Worm (Caenorhabditis elegans) whole organism, L4 larva: Measurements from ENCODE around the gene hlh-27.

Experiments
- F10B5.3 ChIP-seq: sonication (generic microtip); optimal IDR thresholded peaks from 2 replicates; lab custom pipeline; 2016; ENCODE audit warnings: mild to moderate bottlenecking, missing genetic modification characterization, missing compliant biosample characterization
- F26F4.8 ChIP-seq: fragments of 200-800 bp; sonication (Bioruptor generic); conservative IDR thresholded peaks from 2 replicates; pipeline ENCODE4 v1.3.6; 2022; ENCODE audit warnings: missing genetic modification characterization, missing compliant biosample characterization
- T20F7.1 ChIP-seq: fragments of 200-800 bp; sonication (Bioruptor generic); optimal IDR thresholded peaks from 2 replicates; lab custom pipeline; 2018; ENCODE audit warnings: mild to moderate bottlenecking, missing genetic modification characterization, missing compliant biosample characterization
- T26A8.4 ChIP-seq: fragments of 200-800 bp; sonication (Bioruptor generic); IDR thresholded peaks from 2 replicates; pipeline ENCODE4 v1.3.6; 2022; ENCODE audit warnings: missing genetic modification characterization, missing compliant biosample characterization
- Y48G9A.11 ChIP-seq: fragments of 200-800 bp; sonication (Bioruptor generic); IDR thresholded peaks from 2 replicates; pipeline ENCODE4 v1.3.6; 2022; ENCODE audit warnings: missing genetic modification reagents, missing genetic modification characterization, missing compliant biosample characterization
- Y75B8A.6 ChIP-seq: fragments of 200-800 bp; sonication (Bioruptor generic); IDR thresholded peaks from 2 replicates; pipeline ENCODE4 v1.3.6; 2022; ENCODE audit warnings: missing genetic modification reagents, missing genetic modification characterization, missing compliant biosample characterization
- ZK546.5 ChIP-seq, 2 experiments: sonication (generic microtip); optimal IDR thresholded peaks; 2 replicates each; lab custom pipeline; 2017; ENCODE audit warnings: missing biosample characterization in 2 of 2, missing genetic modification characterization in 2 of 2
- arid-1 ChIP-seq: fragments of 200-800 bp; sonication (Bioruptor generic); conservative IDR thresholded peaks from 2 replicates; pipeline ENCODE4 v1.3.6; 2022; ENCODE audit warnings: missing genetic modification reagents, missing genetic modification characterization, missing compliant biosample characterization
- ceh-20 ChIP-seq: fragments of 200-800 bp; sonication (Bioruptor generic); IDR thresholded peaks from 2 replicates; pipeline ENCODE4 v1.3.6; 2022; ENCODE audit warnings: missing genetic modification reagents, missing genetic modification characterization, missing compliant biosample characterization
- ceh-62 ChIP-seq: sonication (generic microtip); optimal IDR thresholded peaks from 2 replicates; lab custom pipeline; 2017; ENCODE audit warnings: missing biosample characterization, missing genetic modification characterization
- ctbp-1 ChIP-seq: fragments of 200-800 bp; sonication (Bioruptor generic); IDR thresholded peaks from 2 replicates; pipeline ENCODE4 v1.3.6; 2022; ENCODE audit warnings: missing genetic modification reagents, missing genetic modification characterization, missing compliant biosample characterization
- daf-12 ChIP-seq: fragments of 150-350 bp; optimal IDR thresholded peaks from 2 replicates; lab custom pipeline; 2014; ENCODE audit warnings: missing biosample characterization, missing genetic modification reagents, missing genetic modification characterization
- daf-16 ChIP-seq, 3 experiments: sonication (generic microtip); optimal IDR thresholded peaks; 2 replicates each; lab custom pipeline; 2016 to 2017; ENCODE audit warnings: missing genetic modification characterization in 3 of 3, missing genetic modification reagents in 3 of 3, mild to moderate bottlenecking in 2 of 3, missing compliant biosample characterization in 2 of 3, missing biosample characterization in 1 of 3, moderate library complexity in 1 of 3
- daf-19 ChIP-seq: fragments of 200-800 bp; sonication (Bioruptor generic); conservative IDR thresholded peaks from 2 replicates; pipeline ENCODE4 v1.3.6; 2022; ENCODE audit warnings: missing genetic modification characterization, missing compliant biosample characterization
- daf-8 ChIP-seq: fragments of 200-800 bp; sonication (Bioruptor generic); IDR thresholded peaks from 2 replicates; pipeline ENCODE4 v1.3.6; 2022; ENCODE audit warnings: missing genetic modification characterization, missing compliant biosample characterization
- dmd-6 ChIP-seq: fragments of 200-800 bp; sonication (Bioruptor generic); IDR thresholded peaks from 2 replicates; pipeline ENCODE4 v1.3.6; 2022; ENCODE audit warnings: missing genetic modification reagents, missing genetic modification characterization, missing compliant biosample characterization
- dmd-9 ChIP-seq: fragments of 200-800 bp; sonication (Bioruptor generic); IDR thresholded peaks from 2 replicates; pipeline ENCODE4 v1.3.6; 2022; ENCODE audit warnings: missing genetic modification reagents, missing genetic modification characterization, missing compliant biosample characterization
- duxl-1 ChIP-seq: sonication (generic microtip); optimal IDR thresholded peaks from 2 replicates; lab custom pipeline; 2016; ENCODE audit warnings: mild to moderate bottlenecking, missing genetic modification characterization, moderate library complexity, missing compliant biosample characterization; ENCODE audit not compliant: poor library complexity
- egl-27 ChIP-seq: sonication (generic microtip); optimal IDR thresholded peaks from 3 replicates; lab custom pipeline; 2017; ENCODE audit warnings: missing biosample characterization, missing genetic modification reagents, missing genetic modification characterization
- egl-43 ChIP-seq: fragments of 200-800 bp; sonication (Bioruptor generic); IDR thresholded peaks from 2 replicates; pipeline ENCODE4 v1.3.6; 2022; ENCODE audit warnings: missing genetic modification reagents, missing genetic modification characterization, missing compliant biosample characterization
- hlh-11 ChIP-seq: fragments of 200-800 bp; sonication (Bioruptor generic); optimal IDR thresholded peaks from 2 replicates; lab custom pipeline; 2018; ENCODE audit warnings: mild to moderate bottlenecking, missing genetic modification characterization, missing compliant biosample characterization
- hlh-30 ChIP-seq: sonication (generic microtip); optimal IDR thresholded peaks from 2 replicates; lab custom pipeline; 2017; ENCODE audit warnings: antibody characterized with exemption, mild to moderate bottlenecking, missing genetic modification characterization, missing compliant biosample characterization; ENCODE audit not compliant: insufficient read depth
- jun-1 ChIP-seq: fragments of 150-350 bp; optimal IDR thresholded peaks from 2 replicates; lab custom pipeline; 2014; ENCODE audit warnings: missing biosample characterization, missing genetic modification reagents, missing genetic modification characterization
- lin-1 ChIP-seq: fragments of 200-800 bp; sonication (Bioruptor generic); IDR thresholded peaks from 2 replicates; pipeline ENCODE4 v1.3.6; 2022; ENCODE audit warnings: missing genetic modification reagents, missing genetic modification characterization, missing compliant biosample characterization
- lin-13 ChIP-seq: fragments of 150-350 bp; optimal IDR thresholded peaks from 2 replicates; lab custom pipeline; 2014; ENCODE audit warnings: missing biosample characterization, missing genetic modification reagents, missing genetic modification characterization
- lin-29 ChIP-seq: fragments of 200-800 bp; sonication (Bioruptor generic); IDR thresholded peaks from 2 replicates; pipeline ENCODE4 v1.3.6; 2022; ENCODE audit warnings: missing genetic modification reagents, missing genetic modification characterization, missing compliant biosample characterization
- lin-38 ChIP-seq: fragments of 200-800 bp; sonication (Bioruptor generic); IDR thresholded peaks from 2 replicates; pipeline ENCODE4 v1.3.6; 2022; ENCODE audit warnings: missing genetic modification reagents, missing genetic modification characterization, missing compliant biosample characterization
- lir-3 ChIP-seq: sonication (generic microtip); optimal IDR thresholded peaks from 2 replicates; lab custom pipeline; 2016; ENCODE audit warnings: mild to moderate bottlenecking, missing genetic modification characterization, missing compliant biosample characterization
- lsy-2 ChIP-seq, 2 experiments: fragments of 150-350 bp in 1 of 2; sonication (generic microtip) in 1 of 2; optimal IDR thresholded peaks; 2 replicates each; lab custom pipeline; 2014 to 2017; ENCODE audit warnings: missing biosample characterization in 2 of 2, missing genetic modification characterization in 2 of 2
- madf-9 ChIP-seq: fragments of 200-800 bp; sonication (Bioruptor generic); conservative IDR thresholded peaks from 2 replicates; pipeline ENCODE4 v1.3.6; 2022; ENCODE audit warnings: missing genetic modification reagents, missing genetic modification characterization, missing compliant biosample characterization
- mdl-1 ChIP-seq, 2 experiments: fragments of 150-350 bp in 1 of 2; sonication (generic microtip) in 1 of 2; optimal IDR thresholded peaks; 2 replicates each; lab custom pipeline; 2014 to 2017; ENCODE audit warnings: missing biosample characterization in 2 of 2, missing genetic modification characterization in 2 of 2
- mdt-29 ChIP-seq: fragments of 200-800 bp; sonication (Bioruptor generic); IDR thresholded peaks from 2 replicates; pipeline ENCODE4 v1.3.6; 2022; ENCODE audit warnings: missing genetic modification reagents, missing genetic modification characterization, missing compliant biosample characterization
- mep-1 ChIP-seq: fragments of 150-350 bp; sonication (generic microtip); optimal IDR thresholded peaks from 3 replicates; lab custom pipeline; 2014; ENCODE audit warnings: missing biosample characterization, missing genetic modification characterization
- mxl-2 ChIP-seq: fragments of 200-800 bp; sonication (Bioruptor generic); conservative IDR thresholded peaks from 2 replicates; pipeline ENCODE4 v1.3.6; 2022; ENCODE audit warnings: missing genetic modification reagents, missing genetic modification characterization, missing compliant biosample characterization
- nhr-11 ChIP-seq: fragments of 150-350 bp; optimal IDR thresholded peaks from 2 replicates; lab custom pipeline; 2014; ENCODE audit warnings: missing biosample characterization, missing genetic modification characterization
- nhr-237 ChIP-seq: sonication (generic microtip); optimal IDR thresholded peaks from 2 replicates; lab custom pipeline; 2017; ENCODE audit warnings: missing biosample characterization, missing genetic modification characterization
- nhr-25 ChIP-seq: sonication (generic microtip); optimal IDR thresholded peaks from 2 replicates; lab custom pipeline; 2017; ENCODE audit warnings: missing genetic modification characterization, mild to moderate bottlenecking, missing compliant biosample characterization, antibody characterized with exemption, moderate library complexity, borderline replicate concordance; ENCODE audit not compliant: insufficient read depth
- nhr-41 ChIP-seq: fragments of 200-800 bp; sonication (Bioruptor generic); IDR thresholded peaks from 2 replicates; pipeline ENCODE4 v1.3.6; 2022; ENCODE audit warnings: missing genetic modification reagents, missing genetic modification characterization, missing compliant biosample characterization
- nhr-48 ChIP-seq: sonication (generic microtip); optimal IDR thresholded peaks from 2 replicates; lab custom pipeline; 2016; ENCODE audit warnings: mild to moderate bottlenecking, missing genetic modification characterization, missing compliant biosample characterization
- nhr-6 ChIP-seq: fragments of 150-350 bp; optimal IDR thresholded peaks from 2 replicates; lab custom pipeline; 2014; ENCODE audit warnings: missing biosample characterization, missing genetic modification characterization
- php-3 ChIP-seq: fragments of 200-800 bp; sonication (Bioruptor generic); IDR thresholded peaks from 2 replicates; pipeline ENCODE4 v1.3.6; 2022; ENCODE audit warnings: missing genetic modification reagents, missing genetic modification characterization, missing compliant biosample characterization
- pqm-1 ChIP-seq: sonication (generic microtip); optimal IDR thresholded peaks from 2 replicates; lab custom pipeline; 2017; ENCODE audit warnings: missing biosample characterization, missing genetic modification characterization
- saeg-2 ChIP-seq: fragments of 200-800 bp; sonication (Bioruptor generic); IDR thresholded peaks from 2 replicates; pipeline ENCODE4 v1.3.6; 2022; ENCODE audit warnings: missing genetic modification reagents, missing genetic modification characterization, missing compliant biosample characterization
- sdz-12 ChIP-seq: fragments of 200-800 bp; sonication (Bioruptor generic); optimal IDR thresholded peaks from 2 replicates; lab custom pipeline; 2018; ENCODE audit warnings: mild to moderate bottlenecking, missing genetic modification characterization, missing compliant biosample characterization
- snpc-1.2 ChIP-seq: fragments of 200-800 bp; sonication (Bioruptor generic); IDR thresholded peaks from 2 replicates; pipeline ENCODE4 v1.3.6; 2022; ENCODE audit warnings: missing genetic modification reagents, missing genetic modification characterization, missing compliant biosample characterization
- tra-1 ChIP-seq: fragments of 200-800 bp; sonication (Bioruptor generic); IDR thresholded peaks from 2 replicates; pipeline ENCODE4 v1.3.6; 2022; ENCODE audit warnings: missing genetic modification reagents, missing genetic modification characterization, missing compliant biosample characterization
- unc-130 ChIP-seq: sonication (generic microtip); optimal IDR thresholded peaks from 2 replicates; lab custom pipeline; 2016; ENCODE audit warnings: missing genetic modification reagents, missing genetic modification characterization, missing compliant biosample characterization
- unc-39 ChIP-seq: sonication (generic microtip); optimal IDR thresholded peaks from 2 replicates; lab custom pipeline; 2017; ENCODE audit warnings: missing biosample characterization, missing genetic modification characterization
- zag-1 ChIP-seq: fragments of 150-350 bp; optimal IDR thresholded peaks from 2 replicates; lab custom pipeline; 2014; ENCODE audit warnings: missing biosample characterization, missing genetic modification characterization
- zfp-2 ChIP-seq: sonication (generic microtip); optimal IDR thresholded peaks from 2 replicates; lab custom pipeline; 2016; ENCODE audit warnings: mild to moderate bottlenecking, missing genetic modification characterization, missing compliant biosample characterization
- zip-11 ChIP-seq: fragments of 200-800 bp; sonication (Bioruptor generic); IDR thresholded peaks from 2 replicates; pipeline ENCODE4 v1.3.6; 2022; ENCODE audit warnings: missing genetic modification characterization, missing compliant biosample characterization

Gene hlh-27

ce11 chrII:5585788-5586187, 45.8 kb upstream of the hlh-27 start, which contains the start of gene lys-8 (continued):
- TF ChIP-seq jun-1 = no peak
- no peak for TF ChIP-seq nhr-25
- no peak for TF ChIP-seq hlh-30
- TF ChIP-seq ctbp-1 = no peak
- TF ChIP-seq lin-1 = peak; percentile 54
- no peak for TF ChIP-seq mdt-29 (GFP tag; lab: Robert Waterston, UW)
- peak; percentile 93 for TF ChIP-seq dmd-6 (GFP tag; lab: Robert Waterston, UW)
- TF ChIP-seq egl-27 (tag; lab: Kevin White, UChicago) = no peak
- peak; percentile 45 for TF ChIP-seq T20F7.1 (GFP tag; lab: Kevin White, UChicago)
- no peak for TF ChIP-seq sdz-12 (GFP tag; lab: Kevin White, UChicago)
- TF ChIP-seq egl-43 = no peak
- no peak for TF ChIP-seq ceh-62
- no peak for TF ChIP-seq saeg-2
- TF ChIP-seq T26A8.4 (GFP tag; lab: Robert Waterston, UW) = no peak
- no peak for TF ChIP-seq zfp-2
- TF ChIP-seq daf-12 (tag; lab: Kevin White, UChicago) = no peak
- TF ChIP-seq daf-16 (GFP tag; optimal IDR thresholded peaks at IDR 0.05; lab: Kevin White, UChicago) = no peak
- peak; percentile 98 for TF ChIP-seq daf-16 (tag; optimal IDR thresholded peaks at IDR 0.05; lab: Kevin White, UChicago)
- TF ChIP-seq lir-3 (tag; lab: Kevin White, UChicago) = no peak
- TF ChIP-seq snpc-1.2 (GFP tag; lab: Robert Waterston, UW) = no peak
- TF ChIP-seq unc-130 (GFP tag; lab: Kevin White, UChicago) = no peak
- no peak for TF ChIP-seq daf-8 (GFP tag; lab: Robert Waterston, UW)
- TF ChIP-seq nhr-6 (tag; lab: Kevin White, UChicago) = no peak
- TF ChIP-seq mdl-1 (tag; optimal IDR thresholded peaks at IDR 0.05; lab: Kevin White, UChicago) = peak in 1 of 2 experiments; percentile 17
- no peak for TF ChIP-seq daf-19 (GFP tag; lab: Robert Waterston, UW)
- peak; percentile 90 for TF ChIP-seq hlh-11 (tag; lab: Kevin White, UChicago)
- no peak for TF ChIP-seq zip-11
- TF ChIP-seq dmd-9 (GFP tag; lab: Robert Waterston, UW) = no peak
- no peak for TF ChIP-seq Y75B8A.6 (GFP tag; lab: Robert Waterston, UW)
- no peak for TF ChIP-seq Y48G9A.11
- no peak for TF ChIP-seq unc-39 (tag; lab: Kevin White, UChicago)
- peak; percentile 13 for TF ChIP-seq lin-13 (GFP tag; lab: Kevin White, UChicago)
- TF ChIP-seq F26F4.8 = no peak
- no peak for TF ChIP-seq duxl-1
- TF ChIP-seq php-3 = peak; percentile 99
- no peak for TF ChIP-seq nhr-11 (tag; lab: Kevin White, UChicago)
- TF ChIP-seq zag-1 (tag; lab: Kevin White, UChicago) = no peak
- no peak for TF ChIP-seq lin-38 (GFP tag; lab: Robert Waterston, UW)
- no peak for TF ChIP-seq ZK546.5 (tag; optimal IDR thresholded peaks at IDR 0.05; lab: Kevin White, UChicago)
- TF ChIP-seq ceh-20 (GFP tag; lab: Robert Waterston, UW) = peak; percentile 86
- no peak for TF ChIP-seq nhr-237 (tag; lab: Kevin White, UChicago)
- no peak for TF ChIP-seq mxl-2 (GFP tag; lab: Robert Waterston, UW)
- peak; percentile 76; the same call in 1 of the 2 replicates for TF ChIP-seq tra-1 (GFP tag; lab: Robert Waterston, UW)
- no peak for TF ChIP-seq F10B5.3
- no peak for TF ChIP-seq mep-1 (tag; lab: Kevin White, UChicago)
- TF ChIP-seq madf-9 (GFP tag; lab: Robert Waterston, UW) = no peak
- no peak for TF ChIP-seq lin-29 (GFP tag; lab: Robert Waterston, UW)
- peak; percentile 33 for TF ChIP-seq nhr-48 (tag; lab: Kevin White, UChicago)
- TF ChIP-seq arid-1 (GFP tag; lab: Robert Waterston, UW) = no peak
- TF ChIP-seq nhr-41 (GFP tag; lab: Robert Waterston, UW) = no peak
- peak; percentile 99 for TF ChIP-seq pqm-1 (tag; lab: Kevin White, UChicago)
- TF ChIP-seq lsy-2 (tag; optimal IDR thresholded peaks at IDR 0.05; lab: Kevin White, UChicago) = no peak
